Fruit fly (Drosophila melanogaster) whole organism, embryonic: ENCODE results near the gene car.
A peak's percentile ranks its signal among the peaks of the same experiment; 100 is the strongest.

Experiments used
- Aef1 ChIP-seq: fragments of 200-800 bp; sonication (Bioruptor generic); IDR thresholded peaks from 3 replicates; pipeline ENCODE4 v1.3.6; 2022; ENCODE audit warnings: missing biosample characterization, missing genetic modification characterization
- Atf6 ChIP-seq: fragments of 200-800 bp; sonication (Bioruptor generic); IDR thresholded peaks from 2 replicates; pipeline ENCODE4 v1.3.6; 2022; ENCODE audit warnings: missing biosample characterization, missing genetic modification characterization
- Bteb2 ChIP-seq: fragments of 200-800 bp; sonication (Bioruptor generic); optimal IDR thresholded peaks from 2 replicates; lab custom pipeline; 2016; ENCODE audit warnings: missing biosample characterization, missing genetic modification characterization
- CG11093 ChIP-seq: fragments of 200-800 bp; sonication (Bioruptor generic); IDR thresholded peaks from 3 replicates; pipeline ENCODE4 v1.3.6; 2022; ENCODE audit warnings: missing biosample characterization, missing genetic modification characterization
- CG11696 ChIP-seq: fragments of 200-800 bp; sonication (Bioruptor generic); IDR thresholded peaks from 2 replicates; pipeline ENCODE4 v1.3.6; 2022; ENCODE audit warnings: missing biosample characterization, missing genetic modification characterization
- CG13296 ChIP-seq: fragments of 200-800 bp; sonication (Bioruptor generic); optimal IDR thresholded peaks from 3 replicates; lab custom pipeline; 2018; ENCODE audit warnings: missing biosample characterization, mild to moderate bottlenecking, missing genetic modification characterization
- CG14860 ChIP-seq: fragments of 200-800 bp; sonication (Bioruptor generic); IDR thresholded peaks from 3 replicates; pipeline ENCODE4 v1.3.6; 2022; ENCODE audit warnings: missing biosample characterization, missing genetic modification characterization; ENCODE audit not compliant: partially characterized antibody
- CG15269 ChIP-seq: fragments of 200-800 bp; sonication (Bioruptor generic); optimal IDR thresholded peaks from 2 replicates; lab custom pipeline; 2018; ENCODE audit warnings: missing biosample characterization, mild to moderate bottlenecking, missing genetic modification characterization, moderate library complexity
- CG15479 ChIP-seq: fragments of 200-800 bp; sonication (Bioruptor generic); optimal IDR thresholded peaks from 3 replicates; lab custom pipeline; 2019; ENCODE audit warnings: missing biosample characterization, mild to moderate bottlenecking, missing genetic modification characterization, moderate library complexity
- CG1647 ChIP-seq: fragments of 200-800 bp; sonication (Bioruptor generic); optimal IDR thresholded peaks from 3 replicates; lab custom pipeline; 2016; ENCODE audit warnings: missing biosample characterization, missing genetic modification characterization
- CG17568 ChIP-seq: fragments of 200-800 bp; sonication (Bioruptor generic); optimal IDR thresholded peaks from 2 replicates; lab custom pipeline; 2018; ENCODE audit warnings: missing biosample characterization, mild to moderate bottlenecking, missing genetic modification characterization, moderate library complexity
- CG17829 ChIP-seq: fragments of 200-800 bp; optimal IDR thresholded peaks from 2 replicates; lab custom pipeline; 2019; ENCODE audit warnings: missing biosample characterization, mild to moderate bottlenecking, missing genetic modification characterization, moderate library complexity
- CG18011 ChIP-seq: fragments of 200-800 bp; sonication (Bioruptor generic); optimal IDR thresholded peaks from 2 replicates; lab custom pipeline; 2017; ENCODE audit warnings: missing biosample characterization, missing genetic modification characterization, mild to moderate bottlenecking, moderate library complexity, missing genotype
- CG18476 ChIP-seq: fragments of 200-800 bp; sonication (Bioruptor generic); optimal IDR thresholded peaks from 2 replicates; lab custom pipeline; 2016; ENCODE audit warnings: missing biosample characterization, mild to moderate bottlenecking, missing genetic modification characterization
- CG2678 ChIP-seq: fragments of 200-800 bp; sonication (Bioruptor generic); optimal IDR thresholded peaks from 3 replicates; lab custom pipeline; 2019; ENCODE audit warnings: missing biosample characterization, mild to moderate bottlenecking, missing genetic modification characterization, moderate library complexity
- CG34422 ChIP-seq: fragments of 200-800 bp; sonication (Bioruptor generic); IDR thresholded peaks from 3 replicates; pipeline ENCODE4 v1.3.6; 2022; ENCODE audit warnings: missing biosample characterization, missing genetic modification characterization
- CG4424 ChIP-seq: fragments of 200-800 bp; sonication (Bioruptor generic); optimal IDR thresholded peaks from 3 replicates; lab custom pipeline; 2016; ENCODE audit warnings: missing biosample characterization, missing genetic modification characterization
- CG7928 ChIP-seq: fragments of 200-800 bp; sonication (Bioruptor generic); optimal IDR thresholded peaks from 2 replicates; lab custom pipeline; 2017; ENCODE audit warnings: missing biosample characterization, mild to moderate bottlenecking, missing genetic modification characterization
- CG8359 ChIP-seq: fragments of 200-800 bp; sonication (Bioruptor generic); optimal IDR thresholded peaks from 2 replicates; lab custom pipeline; 2017; ENCODE audit warnings: missing biosample characterization, mild to moderate bottlenecking, missing genetic modification characterization, borderline replicate concordance
- CG8944 ChIP-seq: fragments of 200-800 bp; sonication (Bioruptor generic); optimal IDR thresholded peaks from 3 replicates; lab custom pipeline; 2016; ENCODE audit warnings: missing biosample characterization, missing genetic modification characterization
- Dbx ChIP-seq: fragments of 200-800 bp; sonication (Bioruptor generic); IDR thresholded peaks from 3 replicates; pipeline ENCODE4 v1.3.6; 2022; ENCODE audit warnings: missing biosample characterization, missing genetic modification characterization
- Dll ChIP-seq: fragments of 200-800 bp; sonication (Bioruptor generic); IDR thresholded peaks from 4 replicates; pipeline ENCODE4 v1.3.6; 2022; ENCODE audit warnings: missing biosample characterization, missing genetic modification characterization; ENCODE audit not compliant: partially characterized antibody
- Drgx ChIP-seq: fragments of 200-800 bp; sonication (Bioruptor generic); IDR thresholded peaks from 2 replicates; pipeline ENCODE4 v1.3.6; 2022; ENCODE audit warnings: missing biosample characterization, missing genetic modification characterization
- Fer1 ChIP-seq: fragments of 200-800 bp; sonication (Bioruptor generic); optimal IDR thresholded peaks from 2 replicates; lab custom pipeline; 2017; ENCODE audit warnings: missing biosample characterization, mild to moderate bottlenecking, missing genetic modification characterization
- HLH4C ChIP-seq: fragments of 200-800 bp; sonication (Bioruptor generic); IDR thresholded peaks from 3 replicates; pipeline ENCODE4 v1.3.6; 2022; ENCODE audit warnings: missing biosample characterization, missing genetic modification characterization; ENCODE audit not compliant: partially characterized antibody
- Hey ChIP-seq: fragments of 200-800 bp; sonication (Bioruptor generic); optimal IDR thresholded peaks from 3 replicates; lab custom pipeline; 2018; ENCODE audit warnings: missing biosample characterization, mild to moderate bottlenecking, missing genetic modification characterization
- Jarid2 ChIP-seq: fragments of 200-800 bp; sonication (Bioruptor generic); optimal IDR thresholded peaks from 3 replicates; lab custom pipeline; 2017; ENCODE audit warnings: mild to moderate bottlenecking, missing biosample characterization, missing genetic modification reagents, missing genetic modification characterization
- MTF-1 ChIP-seq: fragments of 200-800 bp; sonication (Bioruptor generic); optimal IDR thresholded peaks from 2 replicates; lab custom pipeline; 2018; ENCODE audit warnings: missing biosample characterization, mild to moderate bottlenecking, missing genetic modification characterization, borderline replicate concordance
- Mad ChIP-seq: fragments of 200-800 bp; sonication (Bioruptor generic); optimal IDR thresholded peaks from 2 replicates; lab custom pipeline; 2016; ENCODE audit warnings: missing biosample characterization, missing genetic modification characterization
- NK7.1 ChIP-seq: fragments of 200-800 bp; sonication (Bioruptor generic); optimal IDR thresholded peaks from 3 replicates; lab custom pipeline; 2016; ENCODE audit warnings: missing biosample characterization, missing genetic modification characterization
- Nf-YB ChIP-seq: fragments of 200-800 bp; sonication (Bioruptor generic); optimal IDR thresholded peaks from 3 replicates; lab custom pipeline; 2019; ENCODE audit warnings: missing biosample characterization, mild to moderate bottlenecking, missing genetic modification characterization, moderate library complexity
- Opbp ChIP-seq: fragments of 200-800 bp; sonication (Bioruptor generic); IDR thresholded peaks from 3 replicates; pipeline ENCODE4 v1.3.6; 2022; ENCODE audit warnings: missing biosample characterization, missing genetic modification characterization; ENCODE audit not compliant: partially characterized antibody
- Sin3A ChIP-seq: fragments of >200 bp; optimal IDR thresholded peaks from 2 replicates; lab custom pipeline; 2018
- Sox100B ChIP-seq: fragments of 200-800 bp; sonication (Bioruptor generic); optimal IDR thresholded peaks from 3 replicates; lab custom pipeline; 2018; ENCODE audit warnings: missing biosample characterization, mild to moderate bottlenecking, missing genetic modification characterization
- az2 ChIP-seq: fragments of 200-800 bp; sonication (Bioruptor generic); optimal IDR thresholded peaks from 3 replicates; lab custom pipeline; 2016; ENCODE audit warnings: missing biosample characterization, missing genetic modification characterization
- bbx ChIP-seq: fragments of 200-800 bp; sonication (Bioruptor generic); IDR thresholded peaks from 2 replicates; pipeline ENCODE4 v1.3.6; 2022; ENCODE audit warnings: missing biosample characterization, missing genetic modification characterization; ENCODE audit not compliant: partially characterized antibody
- chinmo ChIP-seq: fragments of 200-800 bp; sonication (Bioruptor generic); IDR thresholded peaks from 4 replicates; pipeline ENCODE4 v1.3.6; 2022; ENCODE audit warnings: missing biosample characterization, missing genetic modification characterization; ENCODE audit not compliant: partially characterized antibody
- dimm ChIP-seq: fragments of 200-800 bp; sonication (Bioruptor generic); IDR thresholded peaks from 2 replicates; pipeline ENCODE4 v1.3.6; 2022; ENCODE audit warnings: missing biosample characterization, missing genetic modification characterization
- dm ChIP-seq: fragments of 200-800 bp; sonication (Bioruptor generic); optimal IDR thresholded peaks from 3 replicates; lab custom pipeline; 2016; ENCODE audit warnings: missing biosample characterization, missing genetic modification characterization
- dmrt11E ChIP-seq: fragments of 200-800 bp; sonication (Bioruptor generic); optimal IDR thresholded peaks from 3 replicates; lab custom pipeline; 2018; ENCODE audit warnings: missing biosample characterization, mild to moderate bottlenecking, missing genetic modification characterization, moderate library complexity
- fu2 ChIP-seq: fragments of 200-800 bp; sonication (Bioruptor generic); optimal IDR thresholded peaks from 2 replicates; lab custom pipeline; 2016; ENCODE audit warnings: missing biosample characterization, missing genetic modification characterization
- gsb ChIP-seq: fragments of 200-800 bp; sonication (Bioruptor generic); IDR thresholded peaks from 2 replicates; pipeline ENCODE4 v1.3.6; 2022; ENCODE audit warnings: missing biosample characterization, missing genetic modification characterization
- hth ChIP-seq: fragments of >200 bp; optimal IDR thresholded peaks from 2 replicates; lab custom pipeline; 2017; ENCODE audit warnings: inconsistent platforms
- jigr1 ChIP-seq: fragments of 200-800 bp; sonication (Bioruptor generic); IDR thresholded peaks from 3 replicates; pipeline ENCODE4 v1.3.6; 2022; ENCODE audit warnings: missing biosample characterization, missing genetic modification characterization
- otp ChIP-seq: fragments of 200-800 bp; sonication (Bioruptor generic); IDR thresholded peaks from 3 replicates; pipeline ENCODE4, ENCODE4 v1.3.6; 2022; ENCODE audit warnings: missing biosample characterization, missing genetic modification characterization
- p53 ChIP-seq: fragments of 200-800 bp; sonication (Bioruptor generic); optimal IDR thresholded peaks from 2 replicates; lab custom pipeline; 2016; ENCODE audit warnings: missing biosample characterization, missing genetic modification characterization
- peb ChIP-seq: fragments of 200-800 bp; sonication (Bioruptor generic); IDR thresholded peaks from 2 replicates; pipeline ENCODE4 v1.3.6; 2022; ENCODE audit warnings: missing biosample characterization, missing genetic modification characterization
- sens ChIP-seq: fragments of 200-800 bp; sonication (Bioruptor generic); peaks from one replicate; lab custom pipeline; 2016; ENCODE audit warnings: missing biosample characterization, missing genetic modification characterization
- seq ChIP-seq: fragments of 200-800 bp; sonication (Bioruptor generic); IDR thresholded peaks from 2 replicates; pipeline ENCODE4 v1.3.6; 2022; ENCODE audit warnings: missing biosample characterization, missing genetic modification characterization
- wdn ChIP-seq: fragments of 200-800 bp; sonication (Bioruptor generic); IDR thresholded peaks from 2 replicates; pipeline ENCODE4 v1.3.6; 2022; ENCODE audit warnings: missing biosample characterization, missing genetic modification characterization

Gene car

DNA sequence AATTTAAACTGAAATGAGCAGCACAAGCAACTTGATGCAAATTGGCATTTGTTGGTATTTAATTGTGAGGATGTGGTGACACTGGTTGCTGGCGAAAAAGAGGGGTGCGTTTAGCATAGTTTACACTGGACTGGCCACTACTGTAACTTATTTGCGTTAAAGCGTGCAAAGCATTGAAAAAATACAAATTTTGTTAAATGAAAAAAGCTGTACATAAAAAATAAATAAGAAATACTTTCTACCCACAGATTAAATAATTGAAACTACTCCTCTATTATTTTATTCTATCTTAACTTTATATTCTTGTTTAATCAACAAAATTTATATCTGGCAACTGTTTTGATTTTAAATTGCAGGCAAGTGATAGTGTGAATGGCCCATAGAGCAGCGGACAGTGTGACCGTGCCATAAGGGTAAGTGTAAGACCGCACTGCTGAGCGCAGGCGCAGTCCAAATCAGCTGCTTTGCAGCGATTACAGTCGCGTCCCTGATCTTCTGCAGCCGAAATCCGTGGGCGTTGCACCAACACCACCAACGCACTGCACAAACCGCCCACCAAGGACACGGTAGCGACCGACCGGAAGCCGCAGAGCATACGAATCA is at the start of gene car, which contains the start of gene Grip84 (continued):
- TF ChIP-seq CG8359 (GFP tag; lab: Kevin White, UChicago) (no peak), Bteb2 (no peak), CG11696 (no peak), chinmo (GFP tag; lab: Robert Waterston, UW) (peak; percentile 30; the same call in 1 of the 4 replicates), jigr1 (peak; percentile 54; the same call in 1 of the 3 replicates), wdn (peak; percentile 48; the same call in 1 of the 2 replicates), Mad (peak; percentile 38), peb (GFP tag; lab: Robert Waterston, UW) (peak; percentile 11; the same call in 1 of the 2 replicates), NK7.1 (GFP tag; lab: Kevin White, UChicago) (no peak), bbx (GFP tag; lab: Robert Waterston, UW) (0 out of 2 replicates have a peak, but pooled peaks have one; percentile 23), CG2678 (no peak), CG1647 (GFP tag; lab: Kevin White, UChicago) (peak; percentile 21), Aef1 (peak; percentile 57), HLH4C (GFP tag; lab: Robert Waterston, UW) (no peak), Dll (0 out of 4 replicates have a peak, but pooled peaks have one; percentile 30), CG17829 (peak; percentile 73), dmrt11E (tag; lab: Kevin White, UChicago) (peak; percentile 72), p53 (GFP tag; lab: Kevin White, UChicago) (peak; percentile 18), Dbx (GFP tag; lab: Robert Waterston, UW) (peak; percentile 61; the same call in 1 of the 3 replicates), CG15269 (tag; lab: Kevin White, UChicago) (no peak), CG18476 (GFP tag; lab: Kevin White, UChicago) (peak; percentile 55), Sox100B (no peak), CG34422 (GFP tag; lab: Robert Waterston, UW) (peak; percentile 43; the same call in 1 of the 3 replicates), CG11093 (GFP tag; lab: Robert Waterston, UW) (peak; percentile 63; the same call in 2 of the 3 replicates), Drgx (GFP tag; lab: Robert Waterston, UW) (no peak), CG8944 (GFP tag; lab: Kevin White, UChicago) (peak; percentile 29), Opbp (0 out of 3 replicates have a peak, but pooled peaks have one; percentile 11), CG17568 (no peak), fu2 (GFP tag; lab: Kevin White, UChicago) (no peak), sens (peak; percentile 91), CG18011 (GFP tag; lab: Kevin White, UChicago) (peak; percentile 17), Hey (tag; lab: Kevin White, UChicago) (no peak), dimm (GFP tag; lab: Robert Waterston, UW) (no peak), Atf6 (GFP tag; lab: Robert Waterston, UW) (peak; percentile 32; the same call in 1 of the 2 replicates), CG13296 (no peak), CG7928 (GFP tag; lab: Kevin White, UChicago) (no peak), hth (lab: Kevin White, UChicago) (no peak), dm (peak; percentile 48), CG14860 (no peak), Nf-YB (GFP tag; lab: Kevin White, UChicago) (peak; percentile 6), otp (no peak), MTF-1 (GFP tag; lab: Kevin White, UChicago) (no peak), CG15479 (GFP tag; lab: Kevin White, UChicago) (no peak), CG4424 (GFP tag; lab: Kevin White, UChicago) (peak; percentile 69), seq (peak; percentile 28; the same call in 1 of the 2 replicates), Jarid2 (GFP tag; lab: Kevin White, UChicago) (no peak), gsb (no peak), az2 (GFP tag; lab: Kevin White, UChicago) (peak; percentile 69), Sin3A (lab: Kevin White, UChicago) (peak; percentile 90), Fer1 (GFP tag; lab: Kevin White, UChicago) (no peak)
